Worm (Caenorhabditis elegans) whole organism, late embryonic: ENCODE data around the gene nlp-27.

Experiments used
- ama-1 ChIP-seq: fragments of 150-350 bp; optimal IDR thresholded peaks from 2 replicates; lab custom pipeline; 2014
- che-1 ChIP-seq: sonication (generic microtip); optimal IDR thresholded peaks from 2 replicates; lab custom pipeline; 2016; ENCODE audit warnings: mild to moderate bottlenecking, missing genetic modification characterization, missing compliant biosample characterization
- elt-2 ChIP-seq: sonication (generic microtip); optimal IDR thresholded peaks from 2 replicates; lab custom pipeline; 2016; ENCODE audit warnings: missing genetic modification reagents, missing genetic modification characterization, missing compliant biosample characterization
- nfya-1 ChIP-seq: sonication (generic microtip); optimal IDR thresholded peaks from 2 replicates; lab custom pipeline; 2017; ENCODE audit warnings: missing genetic modification characterization, mild to moderate bottlenecking, missing compliant biosample characterization, antibody characterized with exemption, moderate library complexity
- zip-5 ChIP-seq: sonication (generic microtip); optimal IDR thresholded peaks from 2 replicates; lab custom pipeline; 2016; ENCODE audit warnings: missing genetic modification characterization, missing compliant biosample characterization

ce11 chrV:3976964-3977363, 12.2 kb upstream of the nlp-27 start, which contains the start of gene str-83:
- no peak for TF ChIP-seq elt-2 (tag; lab: Kevin White, UChicago)
- no peak for TF ChIP-seq che-1
- TF ChIP-seq zip-5 (tag; lab: Kevin White, UChicago): no peak
- TF ChIP-seq nfya-1: no peak
- no peak for TF ChIP-seq ama-1 (lab: Kevin White, UChicago)
